Worm (Caenorhabditis elegans) whole organism, young adult: ENCODE measurements around the gene F55G11.4.

Experiments used
- D2030.7 ChIP-seq: fragments of 200-800 bp; sonication (Bioruptor generic); IDR thresholded peaks from 2 replicates; pipeline ENCODE4 v1.3.6; 2022; ENCODE audit warnings: missing genetic modification reagents, missing genetic modification characterization, missing compliant biosample characterization
- aptf-3 ChIP-seq: fragments of 200-800 bp; sonication (Bioruptor generic); IDR thresholded peaks from 2 replicates; pipeline ENCODE4 v1.3.6; 2022; ENCODE audit warnings: missing genetic modification characterization, missing compliant biosample characterization
- let-526 ChIP-seq: fragments of 200-800 bp; sonication (Bioruptor generic); IDR thresholded peaks from 2 replicates; pipeline ENCODE4 v1.3.6; 2022; ENCODE audit warnings: missing genetic modification reagents, missing genetic modification characterization, missing compliant biosample characterization
- pha-4 ChIP-seq: fragments of 150-350 bp; sonication (generic microtip); optimal IDR thresholded peaks from 2 replicates; lab custom pipeline; 2014; ENCODE audit warnings: missing biosample characterization, missing genetic modification reagents, missing genetic modification characterization

- no peak for TF ChIP-seq D2030.7 (GFP tag; lab: Robert Waterston, UW)
- TF ChIP-seq pha-4 (tag; lab: Kevin White, UChicago), result no peak
- TF ChIP-seq aptf-3 (GFP tag; lab: Robert Waterston, UW), result no peak
- no peak for TF ChIP-seq let-526 (GFP tag; lab: Robert Waterston, UW)
Measured at ce11 chrIV:12941254-12941653, 32.2 kb upstream of the F55G11.4 start, which contains the start of gene dod-24.
